Fruit fly (Drosophila melanogaster): ENCODE data around the gene CG14312.

CG14312 gene

dm6 chr3R:18242089-18242955 lies 41.0 kb downstream of the CG14312 start, which contains the start of the genes CG7156 and 14-3-3epsilon (continued):
- no peak for TF ChIP-seq CG8359 (GFP tag; optimal IDR thresholded peaks at IDR 0.05; ENCODE audit: borderline replicate concordance)
- peak; percentile 16 for TF ChIP-seq MTF-1 (GFP tag; optimal IDR thresholded peaks at IDR 0.05; ENCODE audit: borderline replicate concordance)
- no peak for TF ChIP-seq CG17802 (tag; optimal IDR thresholded peaks at IDR 0.05)
- no peak for TF ChIP-seq chinmo (GFP tag; IDR thresholded peaks at IDR 0.05; ENCODE audit: partially characterized antibody)
- no peak for TF ChIP-seq hb (GFP tag; IDR thresholded peaks at IDR 0.05; ENCODE audit: partially characterized antibody)
- no peak for TF ChIP-seq nau (GFP tag; optimal IDR thresholded peaks at IDR 0.05)
- no peak for TF ChIP-seq CG7786 (GFP tag; optimal IDR thresholded peaks at IDR 0.05)
- TF ChIP-seq CG1792 (GFP tag; optimal IDR thresholded peaks at IDR 0.05), result no peak
- peak; percentile 32 for TF ChIP-seq ind (GFP tag; optimal IDR thresholded peaks at IDR 0.05)
- peak; percentile 63 for TF ChIP-seq CG32767 (GFP tag; IDR thresholded peaks at IDR 0.05)
- TF ChIP-seq CG11695 (GFP tag; IDR thresholded peaks at IDR 0.05), result no peak
- peak; percentile 60 for TF ChIP-seq CG9727 (GFP tag; optimal IDR thresholded peaks at IDR 0.05)
- TF ChIP-seq CG6689 (GFP tag; IDR thresholded peaks at IDR 0.05), result peak; percentile 33; the same call in 1 of the 2 replicates
- TF ChIP-seq CG10431 (GFP tag; optimal IDR thresholded peaks at IDR 0.05), result no peak
- peak; percentile 92 for TF ChIP-seq Lhr (GFP tag; optimal IDR thresholded peaks at IDR 0.05)
- no peak for TF ChIP-seq CG16779 (GFP tag; IDR thresholded peaks at IDR 0.05)
- TF ChIP-seq MBD-R2 (GFP tag; IDR thresholded peaks at IDR 0.05), result peak; percentile 57; the same call in 1 of the 2 replicates
- TF ChIP-seq dmrt11E (tag; optimal IDR thresholded peaks at IDR 0.05), result peak; percentile 68
- TF ChIP-seq CG7963 (GFP tag; IDR thresholded peaks at IDR 0.05; ENCODE audit: partially characterized antibody), result no peak
- 0 out of 2 replicates have a peak, but pooled peaks have one; percentile 21 for TF ChIP-seq Drgx (GFP tag; IDR thresholded peaks at IDR 0.05)
- peak in 1 of 2 experiments; percentile 21 for TF ChIP-seq insv (GFP tag; optimal IDR thresholded peaks at IDR 0.05)
- TF ChIP-seq CG32772 (GFP tag; IDR thresholded peaks at IDR 0.05), result 0 out of 2 replicates have a peak, but pooled peaks have one; percentile 25
- TF ChIP-seq Doc2 (GFP tag; IDR thresholded peaks at IDR 0.05), result no peak
- no peak for TF ChIP-seq kni (GFP tag; optimal IDR thresholded peaks at IDR 0.05)
- no peak for TF ChIP-seq hth (optimal IDR thresholded peaks at IDR 0.05)
- TF ChIP-seq Oli (tag; optimal IDR thresholded peaks at IDR 0.05), result peak; percentile 8
- no peak for TF ChIP-seq Sry-β (GFP tag; optimal IDR thresholded peaks at IDR 0.05)
- no peak for TF ChIP-seq vnd (GFP tag; IDR thresholded peaks at IDR 0.05; ENCODE audit: partially characterized antibody)
- TF ChIP-seq HLH54F (GFP tag; optimal IDR thresholded peaks at IDR 0.05), result no peak
- 0 out of 2 replicates have a peak, but pooled peaks have one; percentile 45 for TF ChIP-seq E2f1 (GFP tag; IDR thresholded peaks at IDR 0.05)
- no peak for TF ChIP-seq sens-2 (GFP tag; IDR thresholded peaks at IDR 0.05)
- TF ChIP-seq CG4424 (GFP tag; optimal IDR thresholded peaks at IDR 0.05), result peak; percentile 24
- no peak for TF ChIP-seq CG4730 (GFP tag; IDR thresholded peaks at IDR 0.05)
- no peak for TF ChIP-seq Doc3 (GFP tag; IDR thresholded peaks at IDR 0.05; ENCODE audit: partially characterized antibody)
- TF ChIP-seq B-H1 (GFP tag; IDR thresholded peaks at IDR 0.05), result no peak; the same call in 2 of the 3 replicates
- no peak for TF ChIP-seq Six4 (GFP tag; optimal IDR thresholded peaks at IDR 0.05)
- peak; percentile 38 for TF ChIP-seq Rfx (GFP tag; IDR thresholded peaks at IDR 0.05)
- TF ChIP-seq CG14014 (GFP tag; IDR thresholded peaks at IDR 0.05), result no peak
- no peak for TF ChIP-seq ham (GFP tag; IDR thresholded peaks at IDR 0.05)
- no peak for TF ChIP-seq CG8944 (GFP tag; optimal IDR thresholded peaks at IDR 0.05)
- no peak for TF ChIP-seq bigmax (GFP tag; optimal IDR thresholded peaks at IDR 0.05)
- peak; percentile 77 for TF ChIP-seq trem (tag; optimal IDR thresholded peaks at IDR 0.05)
- TF ChIP-seq Lpt (GFP tag; optimal IDR thresholded peaks at IDR 0.05), result no peak
- no peak for TF ChIP-seq run (tag; optimal IDR thresholded peaks at IDR 0.05)
- no peak for TF ChIP-seq Oaz (GFP tag; IDR thresholded peaks at IDR 0.05)
- TF ChIP-seq CG16863 (GFP tag; optimal IDR thresholded peaks at IDR 0.05), result peak; percentile 4
- peak; percentile 88 for TF ChIP-seq CG2116 (GFP tag; optimal IDR thresholded peaks at IDR 0.05)
- TF ChIP-seq crc (GFP tag; optimal IDR thresholded peaks at IDR 0.05), result no peak
- no peak for TF ChIP-seq C15 (GFP tag; IDR thresholded peaks at IDR 0.05)
